Worm (Caenorhabditis elegans): ENCODE data around the gene ZK856.4.

- TF ChIP-seq him-1 (tag; optimal IDR thresholded peaks at IDR 0.05) = no peak
- TF ChIP-seq W03F9.2 (tag; optimal IDR thresholded peaks at IDR 0.05) = no peak
- TF ChIP-seq dao-5 (tag; optimal IDR thresholded peaks at IDR 0.05) = no peak
Observed at ce11 chrV:10191242-10191641, 8.2 kb downstream of the ZK856.4 start.
